Worm (Caenorhabditis elegans): ENCODE measurements around the gene fbxc-54.
A peak's percentile ranks its signal among the peaks of the same experiment; 100 is the strongest.

The fbxc-54 gene

ce11 chrII:18787-19186 lies 12.7 kb upstream of the fbxc-54 start (continued):
- TF ChIP-seq pros-1 (tag; optimal IDR thresholded peaks at IDR 0.05) (no peak), eyg-1 (tag; optimal IDR thresholded peaks at IDR 0.05) (no peak), F13H6.1 (tag; optimal IDR thresholded peaks at IDR 0.05) (no peak), ceh-45 (GFP tag; IDR thresholded peaks at IDR 0.05) (no peak), K02D7.2 (tag; optimal IDR thresholded peaks at IDR 0.05) (no peak), C08G9.2 (tag; optimal IDR thresholded peaks at IDR 0.05) (peak; percentile 36), ama-1 (optimal IDR thresholded peaks at IDR 0.05) (no peak), syd-9 (tag; optimal IDR thresholded peaks at IDR 0.05) (no peak), npax-4 (tag; optimal IDR thresholded peaks at IDR 0.05) (no peak), fkh-6 (tag; optimal IDR thresholded peaks at IDR 0.05) (no peak), ceh-30 (tag; optimal IDR thresholded peaks at IDR 0.05) (no peak), ets-4 (tag; optimal IDR thresholded peaks at IDR 0.05) (no peak), pha-4 (tag; optimal IDR thresholded peaks at IDR 0.05) (no peak), unc-3 (GFP tag; conservative IDR thresholded peaks at IDR 0.05) (no peak), unc-3 (tag; optimal IDR thresholded peaks at IDR 0.05) (no peak), unc-42 (tag; optimal IDR thresholded peaks at IDR 0.05) (peak; percentile 17), pag-3 (tag; optimal IDR thresholded peaks at IDR 0.05; ENCODE audit: borderline replicate concordance) (no peak), tbx-7 (tag; optimal IDR thresholded peaks at IDR 0.05) (no peak), pax-1 (tag; optimal IDR thresholded peaks at IDR 0.05) (no peak), pqm-1 (tag; optimal IDR thresholded peaks at IDR 0.05) (peak; percentile 10), nfya-1 (tag; optimal IDR thresholded peaks at IDR 0.05) (peak; percentile 5), hlh-30 (tag; optimal IDR thresholded peaks at IDR 0.05; ENCODE audit: insufficient read depth) (peak; percentile 87), hlh-15 (tag; optimal IDR thresholded peaks at IDR 0.05) (no peak), ceh-48 (tag; optimal IDR thresholded peaks at IDR 0.05) (peak; percentile 44), unc-55 (GFP tag; optimal IDR thresholded peaks at IDR 0.05) (peak; percentile 61), ttx-3 (tag; optimal IDR thresholded peaks at IDR 0.05) (no peak), pha-2 (tag; optimal IDR thresholded peaks at IDR 0.05) (no peak), sdc-2 (tag; optimal IDR thresholded peaks at IDR 0.05) (peak; percentile 29), elt-2 (tag; optimal IDR thresholded peaks at IDR 0.05) (peak; percentile 28), ceh-19 (GFP tag; optimal IDR thresholded peaks at IDR 0.05) (peak; percentile 38)

- no peak for TF ChIP-seq lim-6 (tag; optimal IDR thresholded peaks at IDR 0.05)
- no peak for TF ChIP-seq eyg-1 (tag; optimal IDR thresholded peaks at IDR 0.05)
- TF ChIP-seq Y22D7AL.16 (tag; optimal IDR thresholded peaks at IDR 0.05): no peak
- no peak for TF ChIP-seq pha-2 (tag; optimal IDR thresholded peaks at IDR 0.05)
- no peak for TF ChIP-seq ceh-22 (tag; optimal IDR thresholded peaks at IDR 0.05)
- TF ChIP-seq rnt-1 (tag; optimal IDR thresholded peaks at IDR 0.05): no peak
- no peak for TF ChIP-seq C08G9.2 (tag; optimal IDR thresholded peaks at IDR 0.05)
- TF ChIP-seq C38D4.7 (GFP tag; optimal IDR thresholded peaks at IDR 0.05): no peak
- no peak for TF ChIP-seq fax-1 (tag; optimal IDR thresholded peaks at IDR 0.05)
- no peak for TF ChIP-seq hlh-8 (tag; optimal IDR thresholded peaks at IDR 0.05)
- no peak for TF ChIP-seq ceh-45 (GFP tag; IDR thresholded peaks at IDR 0.05)
- no peak for TF ChIP-seq sdc-2 (tag; optimal IDR thresholded peaks at IDR 0.05)
- no peak for TF ChIP-seq dmd-4 (tag; optimal IDR thresholded peaks at IDR 0.05; ENCODE audit: borderline replicate concordance)
- TF ChIP-seq ets-4 (tag; optimal IDR thresholded peaks at IDR 0.05): no peak
Measured at ce11 chrII:19238-19637, 12.3 kb upstream of the fbxc-54 start, which contains the start of gene gmeb-1. gmeb-1 (plus strand) TSS chrII:19538.

DNA sequence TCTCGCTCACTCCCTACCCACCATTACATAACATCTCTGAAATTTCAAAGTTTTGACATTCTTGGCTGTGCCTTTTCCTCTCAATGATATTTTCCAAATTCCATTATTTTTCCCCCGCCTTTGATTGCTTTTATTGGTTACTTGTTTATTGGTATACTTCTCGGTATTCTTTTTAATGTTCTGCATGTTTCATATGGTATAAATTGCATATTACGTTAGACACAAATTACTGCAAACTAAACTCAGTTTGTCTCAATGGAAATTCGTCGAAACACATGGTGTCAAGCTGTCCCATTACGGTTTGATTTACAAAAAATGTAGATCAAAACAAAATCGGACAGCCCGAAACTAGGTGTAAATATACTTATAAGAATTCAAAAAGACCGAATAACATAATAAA lies 9.6 kb upstream of the fbxc-54 start:
- TF ChIP-seq hlh-8 (tag; optimal IDR thresholded peaks at IDR 0.05) (no peak), syd-9 (tag; optimal IDR thresholded peaks at IDR 0.05) (no peak), unc-42 (tag; optimal IDR thresholded peaks at IDR 0.05) (no peak), sox-2 (GFP tag; IDR thresholded peaks at IDR 0.05) (no peak), ceh-14 (tag; optimal IDR thresholded peaks at IDR 0.05) (no peak), ceh-9 (tag; optimal IDR thresholded peaks at IDR 0.05) (no peak), hlh-30 (tag; optimal IDR thresholded peaks at IDR 0.05; ENCODE audit: insufficient read depth) (no peak), npax-4 (tag; optimal IDR thresholded peaks at IDR 0.05) (no peak), eyg-1 (tag; optimal IDR thresholded peaks at IDR 0.05) (no peak), ceh-30 (tag; optimal IDR thresholded peaks at IDR 0.05) (no peak), ceh-22 (tag; optimal IDR thresholded peaks at IDR 0.05) (no peak)

Data from whole organism, late embryonic.